Worm (Caenorhabditis elegans) whole organism, L3 larva: ENCODE data around the gene srbc-14.

Experiments
- R02D3.7 ChIP-seq: fragments of 150-350 bp; optimal IDR thresholded peaks from 2 replicates; lab custom pipeline; 2014; ENCODE audit warnings: missing biosample characterization, missing genetic modification characterization
- ama-1 ChIP-seq: fragments of 150-350 bp; optimal IDR thresholded peaks from 2 replicates; lab custom pipeline; 2018
- ceh-16 ChIP-seq: sonication (generic microtip); optimal IDR thresholded peaks from 2 replicates; lab custom pipeline; 2017; ENCODE audit warnings: missing biosample characterization, missing genetic modification characterization
- ceh-28 ChIP-seq: fragments of 150-350 bp; optimal IDR thresholded peaks from 2 replicates; lab custom pipeline; 2014; ENCODE audit warnings: missing biosample characterization, missing genetic modification reagents, missing genetic modification characterization
- elt-3 ChIP-seq, 3 experiments: fragments of 150-350 bp in 1 of 3; sonication (generic microtip) in 2 of 3; optimal IDR thresholded peaks; 2 replicates in 2 of 3; 4 replicates in 1 of 3; lab custom pipeline; 2014 to 2017; ENCODE audit warnings: missing biosample characterization in 3 of 3, missing genetic modification characterization in 3 of 3
- lin-15B ChIP-seq: fragments of 150-350 bp; optimal IDR thresholded peaks from 2 replicates; lab custom pipeline; 2014; ENCODE audit warnings: missing biosample characterization, missing genetic modification characterization
- lin-39 ChIP-seq: fragments of 150-350 bp; optimal IDR thresholded peaks from 2 replicates; lab custom pipeline; 2018; ENCODE audit warnings: missing biosample characterization, missing genetic modification reagents, missing genetic modification characterization
- nhr-11 ChIP-seq: fragments of 150-350 bp; optimal IDR thresholded peaks from 2 replicates; lab custom pipeline; 2014; ENCODE audit warnings: missing biosample characterization, missing genetic modification characterization
- nhr-76 ChIP-seq: fragments of 150-350 bp; sonication (generic microtip); optimal IDR thresholded peaks from 5 replicates; lab custom pipeline; 2014; ENCODE audit warnings: missing biosample characterization, missing genetic modification characterization
- pha-4 ChIP-seq: fragments of 150-350 bp; optimal IDR thresholded peaks from 2 replicates; lab custom pipeline; 2014; ENCODE audit warnings: missing biosample characterization, missing genetic modification reagents, missing genetic modification characterization
- skn-1 ChIP-seq: fragments of 150-350 bp; optimal IDR thresholded peaks from 2 replicates; lab custom pipeline; 2014; ENCODE audit warnings: missing biosample characterization, missing genetic modification characterization
- tbx-2 ChIP-seq: sonication (generic microtip); optimal IDR thresholded peaks from 2 replicates; lab custom pipeline; 2016; ENCODE audit warnings: mild to moderate bottlenecking, missing genetic modification characterization, missing compliant biosample characterization
- unc-39 ChIP-seq: sonication (generic microtip); optimal IDR thresholded peaks from 4 replicates; lab custom pipeline; 2017; ENCODE audit warnings: missing biosample characterization, missing genetic modification characterization
- ztf-4 ChIP-seq: fragments of 150-350 bp; optimal IDR thresholded peaks from 2 replicates; lab custom pipeline; 2014; ENCODE audit warnings: missing biosample characterization, missing genetic modification characterization

DNA sequence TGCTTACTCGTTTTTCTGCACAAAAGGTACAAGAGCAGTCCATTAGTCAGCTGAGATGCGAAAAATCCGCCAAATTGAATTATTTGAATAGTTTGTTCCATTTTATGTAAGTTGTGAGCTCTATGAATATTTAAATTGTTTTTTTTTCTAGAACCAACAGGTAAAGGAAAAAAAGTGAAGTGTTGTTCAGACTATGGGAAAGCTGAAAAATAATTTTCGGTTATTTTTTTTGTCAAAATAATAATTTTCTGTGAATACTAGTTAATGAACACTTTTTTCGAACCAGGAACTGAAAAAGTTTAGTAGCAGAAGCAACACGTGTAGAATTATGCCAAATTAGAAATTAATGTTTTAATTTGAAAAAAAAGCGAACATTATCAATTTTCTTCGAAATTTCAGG, 4.4 kb upstream of the srbc-14 start, which contains the start of gene str-125:
- TF ChIP-seq lin-39 (tag; lab: Kevin White, UChicago) (no peak), nhr-76 (tag; lab: Kevin White, UChicago) (no peak), elt-3 (tag; optimal IDR thresholded peaks at IDR 0.05; lab: Kevin White, UChicago) (no peak), ceh-16 (tag; lab: Kevin White, UChicago) (no peak), R02D3.7 (tag; lab: Kevin White, UChicago) (no peak), ceh-28 (tag; lab: Kevin White, UChicago) (no peak), ama-1 (lab: Kevin White, UChicago) (no peak), lin-15B (tag; lab: Kevin White, UChicago) (no peak), unc-39 (no peak), skn-1 (no peak), pha-4 (tag; lab: Kevin White, UChicago) (no peak), tbx-2 (no peak), nhr-11 (tag; lab: Kevin White, UChicago) (no peak), ztf-4 (tag; lab: Kevin White, UChicago) (no peak)
